Worm (Caenorhabditis elegans): ENCODE results near the gene cyk-7.

The cyk-7 gene

ce11 chrIII:7834848-7835247 lies 39.6 kb upstream of the cyk-7 start:
- TF ChIP-seq pag-3 (tag; optimal IDR thresholded peaks at IDR 0.05; ENCODE audit: borderline replicate concordance) (no peak), K02D7.2 (tag; optimal IDR thresholded peaks at IDR 0.05) (no peak), nfya-1 (tag; optimal IDR thresholded peaks at IDR 0.05) (no peak), ceh-45 (GFP tag; IDR thresholded peaks at IDR 0.05) (no peak), odd-2 (tag; optimal IDR thresholded peaks at IDR 0.05) (no peak), C08G9.2 (tag; optimal IDR thresholded peaks at IDR 0.05) (no peak), pax-1 (tag; optimal IDR thresholded peaks at IDR 0.05) (no peak), ceh-34 (tag; optimal IDR thresholded peaks at IDR 0.05) (no peak), unc-55 (GFP tag; optimal IDR thresholded peaks at IDR 0.05) (no peak), rnt-1 (tag; optimal IDR thresholded peaks at IDR 0.05) (no peak), hlh-13 (GFP tag; optimal IDR thresholded peaks at IDR 0.05) (no peak), ceh-24 (tag; optimal IDR thresholded peaks at IDR 0.05) (no peak), zip-5 (tag; optimal IDR thresholded peaks at IDR 0.05) (no peak)

- TF ChIP-seq lim-6 (tag; optimal IDR thresholded peaks at IDR 0.05) (no peak), ama-1 (optimal IDR thresholded peaks at IDR 0.05) (no peak), fkh-10 (GFP tag; optimal IDR thresholded peaks at IDR 0.05) (no peak), elt-4 (tag; optimal IDR thresholded peaks at IDR 0.05) (no peak), ztf-16 (tag; optimal IDR thresholded peaks at IDR 0.05) (no peak)
Observed at ce11 chrIII:7832473-7832872, 37.3 kb upstream of the cyk-7 start.

ce11 chrIII:7828576-7829461 lies 33.6 kb upstream of the cyk-7 start, which contains the start of the genes egl-45 and kcmf-1:
Gene egl-45, minus strand, starts transcription at chrIII:7828626.
Gene kcmf-1, plus strand, starts transcription at chrIII:7829411.
- TF ChIP-seq ceh-9 (tag; optimal IDR thresholded peaks at IDR 0.05) = no peak
- no peak for TF ChIP-seq eyg-1 (tag; optimal IDR thresholded peaks at IDR 0.05)
- TF ChIP-seq mec-3 (tag; optimal IDR thresholded peaks at IDR 0.05; ENCODE audit: borderline replicate concordance) = no peak
- no peak for TF ChIP-seq ceh-30 (tag; optimal IDR thresholded peaks at IDR 0.05)
- TF ChIP-seq nhr-11 (tag; optimal IDR thresholded peaks at IDR 0.05) = no peak
- TF ChIP-seq pag-3 (tag; optimal IDR thresholded peaks at IDR 0.05; ENCODE audit: borderline replicate concordance) = no peak
- no peak for TF ChIP-seq unc-42 (tag; optimal IDR thresholded peaks at IDR 0.05)
- TF ChIP-seq hlh-13 (GFP tag; optimal IDR thresholded peaks at IDR 0.05) = no peak
- no peak for TF ChIP-seq fax-1 (tag; optimal IDR thresholded peaks at IDR 0.05)
- no peak for TF ChIP-seq unc-3 (GFP tag; conservative IDR thresholded peaks at IDR 0.05)
- no peak for TF ChIP-seq unc-3 (tag; optimal IDR thresholded peaks at IDR 0.05)
- no peak for TF ChIP-seq fkh-6 (tag; optimal IDR thresholded peaks at IDR 0.05)
- TF ChIP-seq elt-4 (tag; optimal IDR thresholded peaks at IDR 0.05) = no peak
- TF ChIP-seq ceh-34 (tag; optimal IDR thresholded peaks at IDR 0.05) = no peak
- no peak for TF ChIP-seq ceh-22 (tag; optimal IDR thresholded peaks at IDR 0.05)
- TF ChIP-seq ceh-48 (tag; optimal IDR thresholded peaks at IDR 0.05) = no peak
- no peak for TF ChIP-seq nhr-232 (tag; optimal IDR thresholded peaks at IDR 0.05)
- TF ChIP-seq npax-4 (tag; optimal IDR thresholded peaks at IDR 0.05) = no peak
- TF ChIP-seq ama-1 (optimal IDR thresholded peaks at IDR 0.05) = no peak
- TF ChIP-seq tbx-2 (tag; optimal IDR thresholded peaks at IDR 0.05) = no peak

ce11 chrIII:7824041-7824440 lies 28.8 kb upstream of the cyk-7 start:
- TF ChIP-seq pax-1 (tag; optimal IDR thresholded peaks at IDR 0.05) (no peak), ref-2 (tag; optimal IDR thresholded peaks at IDR 0.05) (peak; percentile 16)

- TF ChIP-seq lin-11 (tag; optimal IDR thresholded peaks at IDR 0.05) (no peak), nfya-1 (tag; optimal IDR thresholded peaks at IDR 0.05) (peak; percentile 84), madf-2 (tag; optimal IDR thresholded peaks at IDR 0.05) (no peak)
Observed at ce11 chrIII:7823285-7823684, 28.1 kb upstream of the cyk-7 start.

Measured in whole organism, late embryonic.